Fruit fly (Drosophila melanogaster) Kc167 (cell line): Measurements from ENCODE around the gene Tsp5D.

ENCODE experiments used
- Myc ChIP-seq: fragments of >200 bp; optimal IDR thresholded peaks from 2 replicates; lab custom pipeline; 2017; ENCODE audit warnings: missing external identifiers
- Sin3A ChIP-seq: fragments of >200 bp; optimal IDR thresholded peaks from 2 replicates; lab custom pipeline; 2018; ENCODE audit warnings: missing external identifiers
- h ChIP-seq: fragments of >200 bp; optimal IDR thresholded peaks from 3 replicates; lab custom pipeline; 2018; ENCODE audit warnings: missing external identifiers
- insv ChIP-seq: fragments of >200 bp; optimal IDR thresholded peaks from 3 replicates; lab custom pipeline; 2018; ENCODE audit warnings: missing external identifiers
- psq ChIP-seq: fragments of >200 bp; optimal IDR thresholded peaks from 2 replicates; lab custom pipeline; 2017; ENCODE audit warnings: missing external identifiers
- ttk ChIP-seq: sonication (Bioruptor generic); optimal IDR thresholded peaks from 2 replicates; lab custom pipeline; 2017; ENCODE audit warnings: missing external identifiers

The Tsp5D gene

dm6 chrX:6074845-6075244, at the start of gene Tsp5D:
Gene Tsp5D, minus strand, starts transcription at chrX:6074857.
- no peak for TF ChIP-seq insv (lab: Kevin White, UChicago)
- TF ChIP-seq ttk, result no peak
- no peak for TF ChIP-seq h (lab: Kevin White, UChicago)
- TF ChIP-seq Sin3A (lab: Kevin White, UChicago), result no peak
- no peak for TF ChIP-seq Myc (lab: Kevin White, UChicago)
- TF ChIP-seq psq (lab: Kevin White, UChicago), result no peak

- no peak for TF ChIP-seq Sin3A (lab: Kevin White, UChicago)
- no peak for TF ChIP-seq h (lab: Kevin White, UChicago)
- no peak for TF ChIP-seq Myc (lab: Kevin White, UChicago)
- TF ChIP-seq insv (lab: Kevin White, UChicago), result no peak
- TF ChIP-seq psq (lab: Kevin White, UChicago), result no peak
- no peak for TF ChIP-seq ttk
These were observed 35.2 kb upstream of the Tsp5D start for dm6 chrX:6109872-6110271.

dm6 chrX:6104724-6105123, 30.1 kb upstream of the Tsp5D start:
- TF ChIP-seq h (lab: Kevin White, UChicago), result no peak
- TF ChIP-seq Sin3A (lab: Kevin White, UChicago), result no peak
- no peak for TF ChIP-seq insv (lab: Kevin White, UChicago)
- TF ChIP-seq Myc (lab: Kevin White, UChicago), result no peak
- no peak for TF ChIP-seq ttk
- no peak for TF ChIP-seq psq (lab: Kevin White, UChicago)

- TF ChIP-seq Sin3A (lab: Kevin White, UChicago) (no peak), insv (lab: Kevin White, UChicago) (no peak), ttk (no peak), psq (lab: Kevin White, UChicago) (no peak), Myc (lab: Kevin White, UChicago) (no peak), h (lab: Kevin White, UChicago) (no peak)
These were observed 22.9 kb upstream of the Tsp5D start for dm6 chrX:6097578-6097977.

dm6 chrX:6094599-6094998, 19.9 kb upstream of the Tsp5D start:
- TF ChIP-seq ttk (no peak), h (lab: Kevin White, UChicago) (no peak), Myc (lab: Kevin White, UChicago) (no peak), Sin3A (lab: Kevin White, UChicago) (no peak)

dm6 chrX:6094078-6094477, 19.4 kb upstream of the Tsp5D start:
- no peak for TF ChIP-seq psq (lab: Kevin White, UChicago)
- TF ChIP-seq insv (lab: Kevin White, UChicago), result no peak
- no peak for TF ChIP-seq Sin3A (lab: Kevin White, UChicago)
- no peak for TF ChIP-seq ttk
- no peak for TF ChIP-seq Myc (lab: Kevin White, UChicago)
- no peak for TF ChIP-seq h (lab: Kevin White, UChicago)

- no peak for TF ChIP-seq insv (lab: Kevin White, UChicago)
These were observed 17.6 kb upstream of the Tsp5D start for dm6 chrX:6092235-6092634.

- TF ChIP-seq ttk (no peak), Myc (lab: Kevin White, UChicago) (no peak)
These were observed 16.4 kb upstream of the Tsp5D start, which contains the start of the genes Nep1 and Mipp2 for dm6 chrX:6090809-6091667. Gene Nep1, plus strand, starts transcription at chrX:6091205. Gene Mipp2, minus strand, starts transcription at chrX:6091471.

- TF ChIP-seq psq (lab: Kevin White, UChicago) (no peak), Myc (lab: Kevin White, UChicago) (no peak), Sin3A (lab: Kevin White, UChicago) (no peak), insv (lab: Kevin White, UChicago) (no peak), ttk (no peak), h (lab: Kevin White, UChicago) (no peak)
These were observed 15.2 kb upstream of the Tsp5D start, which contains the start of gene raptor for dm6 chrX:6089679-6090460. Gene raptor, minus strand, starts transcription at chrX:6090201.

- TF ChIP-seq psq (lab: Kevin White, UChicago) (no peak), Sin3A (lab: Kevin White, UChicago) (no peak), insv (lab: Kevin White, UChicago) (no peak), Myc (lab: Kevin White, UChicago) (no peak)
These were observed 6.6 kb upstream of the Tsp5D start, which contains the start of gene CG4660 for dm6 chrX:6081296-6081695. Gene CG4660, minus strand, starts transcription at chrX:6081372.

dm6 chrX:6077686-6078085, 3.0 kb upstream of the Tsp5D start, which contains the start of gene CG4666:
Gene CG4666, minus strand, starts transcription at chrX:6077786.
- TF ChIP-seq ttk (no peak), Sin3A (lab: Kevin White, UChicago) (no peak), h (lab: Kevin White, UChicago) (no peak), insv (lab: Kevin White, UChicago) (no peak), Myc (lab: Kevin White, UChicago) (no peak), psq (lab: Kevin White, UChicago) (no peak)
